Worm (Caenorhabditis elegans) whole organism, late embryonic: Measurements from ENCODE around the gene faxc-1.

ENCODE experiments used
- C08G9.2 ChIP-seq: sonication (generic microtip); optimal IDR thresholded peaks from 2 replicates; lab custom pipeline; 2016; ENCODE audit warnings: mild to moderate bottlenecking, missing genetic modification characterization, moderate library complexity, missing compliant biosample characterization
- C38D4.7 ChIP-seq: fragments of 200-800 bp; sonication (Bioruptor generic); optimal IDR thresholded peaks from 2 replicates; lab custom pipeline; 2018; ENCODE audit warnings: mild to moderate bottlenecking, missing genetic modification characterization, moderate library complexity, missing compliant biosample characterization
- F13H6.1 ChIP-seq: sonication (generic microtip); optimal IDR thresholded peaks from 2 replicates; lab custom pipeline; 2016; ENCODE audit warnings: missing genetic modification characterization, missing compliant biosample characterization
- Y22D7AL.16 ChIP-seq: sonication (generic microtip); optimal IDR thresholded peaks from 2 replicates; lab custom pipeline; 2016; ENCODE audit warnings: missing genetic modification characterization, missing compliant biosample characterization
- ahr-1 ChIP-seq: sonication (generic microtip); optimal IDR thresholded peaks from 2 replicates; lab custom pipeline; 2016; ENCODE audit warnings: missing genetic modification characterization, missing compliant biosample characterization
- ceh-2 ChIP-seq: sonication (generic microtip); optimal IDR thresholded peaks from 2 replicates; lab custom pipeline; 2016; ENCODE audit warnings: missing genotype, missing genetic modification characterization, missing compliant biosample characterization
- ceh-22 ChIP-seq: sonication (generic microtip); optimal IDR thresholded peaks from 2 replicates; lab custom pipeline; 2017; ENCODE audit warnings: missing biosample characterization, missing genetic modification characterization
- ceh-24 ChIP-seq: sonication (generic microtip); optimal IDR thresholded peaks from 2 replicates; lab custom pipeline; 2016; ENCODE audit warnings: mild to moderate bottlenecking, missing genetic modification characterization, missing compliant biosample characterization
- ceh-30 ChIP-seq: fragments of 150-350 bp; optimal IDR thresholded peaks from 2 replicates; lab custom pipeline; 2014; ENCODE audit warnings: missing biosample characterization, missing genetic modification characterization
- ceh-48 ChIP-seq: sonication (generic microtip); optimal IDR thresholded peaks from 2 replicates; lab custom pipeline; 2016; ENCODE audit warnings: missing genetic modification characterization, inconsistent platforms, missing compliant biosample characterization
- ceh-6 ChIP-seq: fragments of 200-800 bp; sonication (Bioruptor generic); optimal IDR thresholded peaks from 2 replicates; lab custom pipeline; 2018; ENCODE audit warnings: mild to moderate bottlenecking, missing genetic modification characterization, missing compliant biosample characterization
- dve-1 ChIP-seq: sonication (generic microtip); optimal IDR thresholded peaks from 2 replicates; lab custom pipeline; 2017; ENCODE audit warnings: antibody characterized with exemption, mild to moderate bottlenecking, missing genetic modification characterization, missing compliant biosample characterization
- ets-4 ChIP-seq: sonication (generic microtip); optimal IDR thresholded peaks from 2 replicates; lab custom pipeline; 2016; ENCODE audit warnings: missing genetic modification characterization, missing compliant biosample characterization
- fax-1 ChIP-seq: sonication (generic microtip); optimal IDR thresholded peaks from 2 replicates; lab custom pipeline; 2016; ENCODE audit warnings: missing genotype, missing genetic modification characterization, missing compliant biosample characterization
- fkh-10 ChIP-seq: fragments of 150-350 bp; optimal IDR thresholded peaks from 2 replicates; lab custom pipeline; 2014; ENCODE audit warnings: missing biosample characterization, missing genetic modification reagents, missing genetic modification characterization
- lim-6 ChIP-seq: sonication (generic microtip); optimal IDR thresholded peaks from 2 replicates; lab custom pipeline; 2016; ENCODE audit warnings: missing genetic modification characterization, missing compliant biosample characterization
- lin-11 ChIP-seq: fragments of 200-800 bp; sonication (Bioruptor generic); optimal IDR thresholded peaks from 2 replicates; lab custom pipeline; 2018; ENCODE audit warnings: mild to moderate bottlenecking, missing genetic modification characterization, missing compliant biosample characterization
- madf-2 ChIP-seq: sonication (generic microtip); optimal IDR thresholded peaks from 2 replicates; lab custom pipeline; 2017; ENCODE audit warnings: missing genetic modification characterization, missing compliant biosample characterization
- mec-3 ChIP-seq: sonication (generic microtip); optimal IDR thresholded peaks from 2 replicates; lab custom pipeline; 2016; ENCODE audit warnings: borderline replicate concordance, missing genetic modification characterization, missing compliant biosample characterization
- nfya-1 ChIP-seq: sonication (generic microtip); optimal IDR thresholded peaks from 2 replicates; lab custom pipeline; 2017; ENCODE audit warnings: missing genetic modification characterization, mild to moderate bottlenecking, missing compliant biosample characterization, antibody characterized with exemption, moderate library complexity
- npax-4 ChIP-seq: sonication (generic microtip); optimal IDR thresholded peaks from 2 replicates; lab custom pipeline; 2016; ENCODE audit warnings: missing genetic modification characterization, missing compliant biosample characterization
- odd-2 ChIP-seq: sonication (generic microtip); optimal IDR thresholded peaks from 2 replicates; lab custom pipeline; 2017; ENCODE audit warnings: antibody characterized with exemption, mild to moderate bottlenecking, missing genetic modification characterization, missing compliant biosample characterization
- pag-3 ChIP-seq: sonication (generic microtip); optimal IDR thresholded peaks from 2 replicates; lab custom pipeline; 2016; ENCODE audit warnings: missing compliant biosample characterization, missing genetic modification characterization, borderline replicate concordance
- pat-9 ChIP-seq: fragments of 200-800 bp; sonication (Bioruptor generic); optimal IDR thresholded peaks from 2 replicates; lab custom pipeline; 2018; ENCODE audit warnings: mild to moderate bottlenecking, missing genetic modification characterization, moderate library complexity, missing compliant biosample characterization
- pqm-1 ChIP-seq: sonication (generic microtip); optimal IDR thresholded peaks from 2 replicates; lab custom pipeline; 2016; ENCODE audit warnings: missing genetic modification characterization, missing compliant biosample characterization
- ref-2 ChIP-seq: sonication (generic microtip); optimal IDR thresholded peaks from 2 replicates; lab custom pipeline; 2016; ENCODE audit warnings: missing genetic modification characterization, missing compliant biosample characterization
- tbx-2 ChIP-seq: sonication (generic microtip); optimal IDR thresholded peaks from 2 replicates; lab custom pipeline; 2016; ENCODE audit warnings: missing genetic modification characterization, missing compliant biosample characterization
- ttx-3 ChIP-seq: sonication (generic microtip); optimal IDR thresholded peaks from 2 replicates; lab custom pipeline; 2016; ENCODE audit warnings: missing genetic modification reagents, missing genetic modification characterization, missing compliant biosample characterization
- unc-42 ChIP-seq: sonication (generic microtip); optimal IDR thresholded peaks from 2 replicates; lab custom pipeline; 2016; ENCODE audit warnings: missing genotype, missing genetic modification characterization, missing compliant biosample characterization
- unc-55 ChIP-seq: sonication (generic microtip); optimal IDR thresholded peaks from 2 replicates; lab custom pipeline; 2017; ENCODE audit warnings: missing biosample characterization, missing genetic modification reagents, missing genetic modification characterization
- unc-86 ChIP-seq: sonication (generic microtip); optimal IDR thresholded peaks from 2 replicates; lab custom pipeline; 2016; ENCODE audit warnings: missing genetic modification characterization, missing compliant biosample characterization
- zip-5 ChIP-seq: sonication (generic microtip); optimal IDR thresholded peaks from 2 replicates; lab custom pipeline; 2016; ENCODE audit warnings: missing genetic modification characterization, missing compliant biosample characterization

faxc-1 gene

ce11 chrII:12255545-12256233 lies 8.3 kb upstream of the faxc-1 start:
- TF ChIP-seq ceh-48 (tag; lab: Kevin White, UChicago) (peak; percentile 70), ahr-1 (no peak)

- TF ChIP-seq lin-11 (tag; lab: Kevin White, UChicago) (no peak), lim-6 (tag; lab: Kevin White, UChicago) (no peak), unc-55 (GFP tag; lab: Kevin White, UChicago) (no peak), C08G9.2 (tag; lab: Kevin White, UChicago) (no peak), unc-42 (tag; lab: Kevin White, UChicago) (no peak), pag-3 (no peak), ceh-2 (no peak), ahr-1 (no peak), zip-5 (no peak), dve-1 (tag; lab: Kevin White, UChicago) (no peak), ceh-22 (tag; lab: Kevin White, UChicago) (no peak), nfya-1 (tag; lab: Kevin White, UChicago) (no peak)
Measured at ce11 chrII:12256528-12256927, 7.5 kb upstream of the faxc-1 start, which contains the start of gene parn-2. Gene parn-2, minus strand, starts transcription at chrII:12256628.

DNA sequence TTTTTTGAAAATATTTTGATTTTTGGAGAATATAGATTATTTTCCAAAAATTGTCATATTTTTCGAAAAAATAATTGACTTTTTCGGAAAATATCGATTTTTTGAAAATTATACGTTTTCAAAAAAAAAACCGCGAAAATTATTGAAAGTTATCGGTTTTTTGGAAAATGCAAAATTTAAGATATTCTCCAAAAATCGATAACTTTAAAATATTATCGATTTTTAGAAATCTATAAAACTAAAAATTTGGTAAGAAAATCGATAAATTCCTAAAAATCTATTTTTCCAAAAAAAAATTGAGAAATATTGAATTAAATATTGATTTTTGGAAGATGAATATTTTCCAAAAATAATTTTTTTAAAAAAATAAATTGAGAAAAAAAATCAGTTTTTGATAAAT lies 6.9 kb upstream of the faxc-1 start:
- no peak for TF ChIP-seq unc-86
- no peak for TF ChIP-seq pat-9 (tag; lab: Kevin White, UChicago)
- TF ChIP-seq C08G9.2 (tag; lab: Kevin White, UChicago) = no peak
- no peak for TF ChIP-seq madf-2 (tag; lab: Kevin White, UChicago)
- TF ChIP-seq fax-1 = no peak
- TF ChIP-seq, all 69 proteins: peak for 0

- TF ChIP-seq zip-5 (no peak), ahr-1 (no peak), unc-86 (no peak), ttx-3 (tag; lab: Kevin White, UChicago) (no peak), C38D4.7 (GFP tag; lab: Kevin White, UChicago) (no peak), ceh-30 (tag; lab: Kevin White, UChicago) (no peak), npax-4 (no peak), F13H6.1 (tag; lab: Kevin White, UChicago) (no peak), unc-42 (tag; lab: Kevin White, UChicago) (no peak), pqm-1 (no peak), mec-3 (tag; lab: Kevin White, UChicago) (no peak)
- TF ChIP-seq, all 69 proteins: peak for 0
Measured at ce11 chrII:12260538-12260937, 3.5 kb upstream of the faxc-1 start.

- TF ChIP-seq pat-9 (tag; lab: Kevin White, UChicago) (no peak), unc-55 (GFP tag; lab: Kevin White, UChicago) (no peak), ets-4 (no peak), lim-6 (tag; lab: Kevin White, UChicago) (no peak), ref-2 (tag; lab: Kevin White, UChicago) (no peak), odd-2 (tag; lab: Kevin White, UChicago) (no peak), ceh-24 (tag; lab: Kevin White, UChicago) (no peak), Y22D7AL.16 (no peak), lin-11 (tag; lab: Kevin White, UChicago) (no peak), ceh-6 (GFP tag; lab: Kevin White, UChicago) (no peak), tbx-2 (tag; lab: Kevin White, UChicago) (no peak), fkh-10 (no peak)
Measured at ce11 chrII:12261147-12261821, 2.7 kb upstream of the faxc-1 start.
